Fruit fly (Drosophila melanogaster) whole organism, embryonic: Measurements from ENCODE around the gene Klp67A.

Experiments used
- Atf-2 ChIP-seq: fragments of 200-800 bp; sonication (Bioruptor generic); optimal IDR thresholded peaks from 2 replicates; lab custom pipeline; 2016; ENCODE audit warnings: missing biosample characterization, missing genetic modification characterization
- B-H2 ChIP-seq: fragments of 200-800 bp; sonication (Bioruptor generic); optimal IDR thresholded peaks from 2 replicates; lab custom pipeline; 2018; ENCODE audit warnings: missing biosample characterization, mild to moderate bottlenecking, missing genetic modification characterization
- CG10431 ChIP-seq: fragments of 200-800 bp; sonication (Bioruptor generic); optimal IDR thresholded peaks from 3 replicates; lab custom pipeline; 2018; ENCODE audit warnings: missing biosample characterization, mild to moderate bottlenecking, missing genetic modification characterization
- CG10543 ChIP-seq: fragments of 200-800 bp; sonication (Bioruptor generic); optimal IDR thresholded peaks from 3 replicates; lab custom pipeline; 2017; ENCODE audit warnings: missing biosample characterization, mild to moderate bottlenecking, missing genetic modification characterization, moderate library complexity
- CG12391 ChIP-seq: fragments of 200-800 bp; sonication (Bioruptor generic); optimal IDR thresholded peaks from 3 replicates; lab custom pipeline; 2018; ENCODE audit warnings: missing biosample characterization, mild to moderate bottlenecking, missing genetic modification characterization, moderate library complexity
- CG1529 ChIP-seq: fragments of 200-800 bp; sonication (Bioruptor generic); optimal IDR thresholded peaks from 3 replicates; lab custom pipeline; 2018; ENCODE audit warnings: missing biosample characterization, missing genetic modification characterization
- CG15601 ChIP-seq: fragments of 200-800 bp; sonication (Bioruptor generic); optimal IDR thresholded peaks from 3 replicates; lab custom pipeline; 2019; ENCODE audit warnings: missing biosample characterization, mild to moderate bottlenecking, missing genetic modification characterization, moderate library complexity
- CG17328 ChIP-seq: fragments of 200-800 bp; sonication (Bioruptor generic); IDR thresholded peaks from 2 replicates; pipeline ENCODE4 v1.3.6; 2022; ENCODE audit warnings: missing biosample characterization, missing genetic modification characterization
- CG2129 ChIP-seq: fragments of 200-800 bp; sonication (Bioruptor generic); IDR thresholded peaks from 2 replicates; pipeline ENCODE4 v1.3.6; 2022; ENCODE audit warnings: missing biosample characterization, missing genetic modification characterization; ENCODE audit not compliant: partially characterized antibody
- CG30403 ChIP-seq: fragments of 200-800 bp; sonication (Bioruptor generic); optimal IDR thresholded peaks from 3 replicates; lab custom pipeline; 2016; ENCODE audit warnings: missing biosample characterization, missing genetic modification characterization
- CG3065 ChIP-seq: fragments of 200-800 bp; sonication (Bioruptor generic); optimal IDR thresholded peaks from 2 replicates; lab custom pipeline; 2016; ENCODE audit warnings: missing biosample characterization, missing genetic modification characterization
- CG4730 ChIP-seq: fragments of 200-800 bp; sonication (Bioruptor generic); IDR thresholded peaks from 2 replicates; pipeline ENCODE4 v1.3.6; 2022; ENCODE audit warnings: missing biosample characterization, missing genetic modification characterization
- CG5245 ChIP-seq: fragments of 200-800 bp; sonication (Bioruptor generic); optimal IDR thresholded peaks from 3 replicates; lab custom pipeline; 2016; ENCODE audit warnings: missing biosample characterization, missing genetic modification characterization
- CG6272 ChIP-seq: fragments of 200-800 bp; sonication (Bioruptor generic); IDR thresholded peaks from 2 replicates; pipeline ENCODE4 v1.3.6; 2022; ENCODE audit warnings: missing biosample characterization, missing genetic modification characterization
- CG7372 ChIP-seq: fragments of 200-800 bp; sonication (Bioruptor generic); IDR thresholded peaks from 2 replicates; pipeline ENCODE4 v1.3.6; 2022; ENCODE audit warnings: missing biosample characterization, missing genetic modification characterization
- CG7786 ChIP-seq: fragments of 200-800 bp; sonication (Bioruptor generic); optimal IDR thresholded peaks from 2 replicates; lab custom pipeline; 2016; ENCODE audit warnings: missing biosample characterization, missing genetic modification characterization
- CG7839 ChIP-seq: fragments of 200-800 bp; sonication (Bioruptor generic); optimal IDR thresholded peaks from 3 replicates; lab custom pipeline; 2018; ENCODE audit warnings: missing biosample characterization, mild to moderate bottlenecking, missing genetic modification characterization, moderate library complexity
- CG7987 ChIP-seq: fragments of 200-800 bp; sonication (Bioruptor generic); optimal IDR thresholded peaks from 2 replicates; lab custom pipeline; 2018; ENCODE audit warnings: missing biosample characterization, mild to moderate bottlenecking, missing genetic modification characterization, moderate library complexity
- CG8290 ChIP-seq, 3 experiments: fragments of 200-800 bp; sonication (Bioruptor generic); optimal IDR thresholded peaks; 2 replicates each; lab custom pipeline; 2016 to 2019; ENCODE audit warnings: missing biosample characterization in 3 of 3, missing genetic modification characterization in 3 of 3, mild to moderate bottlenecking in 2 of 3, moderate library complexity in 1 of 3
- CG9817 ChIP-seq: fragments of 200-800 bp; sonication (Bioruptor generic); optimal IDR thresholded peaks from 2 replicates; lab custom pipeline; 2018; ENCODE audit warnings: missing biosample characterization, mild to moderate bottlenecking, missing genetic modification characterization, moderate library complexity
- Chrac-16 ChIP-seq: fragments of 200-800 bp; sonication (Bioruptor generic); optimal IDR thresholded peaks from 3 replicates; lab custom pipeline; 2016; ENCODE audit warnings: missing biosample characterization, missing genetic modification characterization
- Hmr ChIP-seq: fragments of 200-800 bp; sonication (Bioruptor generic); optimal IDR thresholded peaks from 3 replicates; lab custom pipeline; 2017; ENCODE audit warnings: mild to moderate bottlenecking, missing biosample characterization, missing genetic modification reagents, missing genetic modification characterization
- Jarid2 ChIP-seq: fragments of 200-800 bp; sonication (Bioruptor generic); optimal IDR thresholded peaks from 3 replicates; lab custom pipeline; 2017; ENCODE audit warnings: mild to moderate bottlenecking, missing biosample characterization, missing genetic modification reagents, missing genetic modification characterization
- Lim3 ChIP-seq: fragments of 200-800 bp; sonication (Bioruptor generic); IDR thresholded peaks from 2 replicates; pipeline ENCODE4 v1.3.6; 2022; ENCODE audit warnings: missing biosample characterization, missing genetic modification characterization
- Myb ChIP-seq: fragments of 200-800 bp; sonication (Bioruptor generic); optimal IDR thresholded peaks from 2 replicates; lab custom pipeline; 2016; ENCODE audit warnings: missing biosample characterization, missing genetic modification characterization
- NFAT ChIP-seq: fragments of 200-800 bp; sonication (Bioruptor generic); IDR thresholded peaks from 2 replicates; pipeline ENCODE4 v1.3.6; 2022; ENCODE audit warnings: missing biosample characterization, missing genetic modification characterization
- NfI ChIP-seq: fragments of 200-800 bp; sonication (Bioruptor generic); optimal IDR thresholded peaks from 3 replicates; lab custom pipeline; 2018; ENCODE audit warnings: missing biosample characterization, mild to moderate bottlenecking, missing genetic modification characterization, moderate library complexity
- chinmo ChIP-seq: fragments of 200-800 bp; sonication (Bioruptor generic); IDR thresholded peaks from 4 replicates; pipeline ENCODE4 v1.3.6; 2022; ENCODE audit warnings: missing biosample characterization, missing genetic modification characterization; ENCODE audit not compliant: partially characterized antibody
- da ChIP-seq: fragments of 200-800 bp; sonication (Bioruptor generic); optimal IDR thresholded peaks from 2 replicates; lab custom pipeline; 2016; ENCODE audit warnings: missing biosample characterization, missing genetic modification characterization
- eve ChIP-seq, 2 experiments: fragments of >200 bp; optimal IDR thresholded peaks; 2 replicates each; lab custom pipeline; 2017; ENCODE audit warnings: missing biosample characterization in 2 of 2, missing genetic modification characterization in 2 of 2
- ewg ChIP-seq: fragments of 200-800 bp; sonication (Bioruptor generic); optimal IDR thresholded peaks from 3 replicates; lab custom pipeline; 2017; ENCODE audit warnings: mild to moderate bottlenecking, missing biosample characterization, missing genetic modification reagents, missing genetic modification characterization
- fd3F ChIP-seq: fragments of 200-800 bp; sonication (Bioruptor generic); optimal IDR thresholded peaks from 2 replicates; lab custom pipeline; 2018; ENCODE audit warnings: missing biosample characterization, mild to moderate bottlenecking, missing genetic modification characterization, moderate library complexity
- hkb ChIP-seq, 2 experiments: fragments of 200-800 bp in 1 of 2; fragments of >200 bp in 1 of 2; sonication (Bioruptor generic) in 1 of 2; IDR thresholded peaks in 1 of 2; optimal IDR thresholded peaks in 1 of 2; 2 replicates each; pipeline versions ENCODE4 v1.3.6 to Lab custom; 2017 to 2022; ENCODE audit warnings: missing biosample characterization in 1 of 2, missing genetic modification characterization in 1 of 2
- ind ChIP-seq: fragments of 200-800 bp; sonication (Bioruptor generic); optimal IDR thresholded peaks from 3 replicates; lab custom pipeline; 2016; ENCODE audit warnings: missing biosample characterization, missing genetic modification characterization
- kah ChIP-seq: fragments of 200-800 bp; sonication (Bioruptor generic); optimal IDR thresholded peaks from 2 replicates; lab custom pipeline; 2018; ENCODE audit warnings: missing biosample characterization, mild to moderate bottlenecking, missing genetic modification characterization
- kay ChIP-seq: fragments of 200-800 bp; sonication (Bioruptor generic); optimal IDR thresholded peaks from 2 replicates; lab custom pipeline; 2016; ENCODE audit warnings: missing biosample characterization, missing genetic modification characterization
- lab ChIP-seq: fragments of 200-800 bp; sonication (Bioruptor generic); optimal IDR thresholded peaks from 3 replicates; lab custom pipeline; 2017; ENCODE audit warnings: missing biosample characterization, missing genetic modification characterization, mild to moderate bottlenecking, moderate library complexity, missing genetic modification reagents
- nom ChIP-seq: fragments of 200-800 bp; sonication (Bioruptor generic); optimal IDR thresholded peaks from 2 replicates; lab custom pipeline; 2017; ENCODE audit warnings: missing biosample characterization, missing genetic modification characterization, mild to moderate bottlenecking, moderate library complexity, missing genetic modification reagents
- onecut ChIP-seq: fragments of 200-800 bp; sonication (Bioruptor generic); IDR thresholded peaks from 2 replicates; pipeline ENCODE4 v1.3.6; 2022; ENCODE audit warnings: missing biosample characterization, missing genetic modification characterization
- pan ChIP-seq, 4 experiments: fragments of >200 bp in 3 of 4; fragments of 200-800 bp in 1 of 4; sonication (Bioruptor generic) in 1 of 4; optimal IDR thresholded peaks in 3 of 4; IDR thresholded peaks in 1 of 4; 2 replicates each; pipeline versions ENCODE4 v1.3.6 to Lab custom; 2017 to 2022; ENCODE audit warnings: missing biosample characterization in 2 of 4, missing genetic modification characterization in 2 of 4, mixed read lengths in 1 of 4
- ranshi ChIP-seq: fragments of 200-800 bp; sonication (Bioruptor generic); IDR thresholded peaks from 2 replicates; pipeline ENCODE4 v1.3.6; 2022; ENCODE audit warnings: missing biosample characterization, missing genetic modification characterization
- slbo ChIP-seq: fragments of 200-800 bp; sonication (Bioruptor generic); IDR thresholded peaks from 2 replicates; pipeline ENCODE4 v1.3.6; 2022; ENCODE audit warnings: missing biosample characterization, missing genetic modification characterization
- sob ChIP-seq: fragments of 200-800 bp; sonication (Bioruptor generic); IDR thresholded peaks from 2 replicates; pipeline ENCODE4 v1.3.6; 2022; ENCODE audit warnings: missing biosample characterization, missing genetic modification characterization
- sug ChIP-seq: fragments of 200-800 bp; optimal IDR thresholded peaks from 2 replicates; lab custom pipeline; 2019; ENCODE audit warnings: missing biosample characterization, mild to moderate bottlenecking, missing genetic modification characterization, moderate library complexity
- tgo ChIP-seq: fragments of 200-800 bp; sonication (Bioruptor generic); IDR thresholded peaks from 3 replicates; pipeline ENCODE4 v1.3.6; 2022; ENCODE audit warnings: missing biosample characterization, missing genetic modification characterization
- tin ChIP-seq: fragments of 200-800 bp; sonication (Bioruptor generic); optimal IDR thresholded peaks from 3 replicates; lab custom pipeline; 2016; ENCODE audit warnings: missing biosample characterization, missing genetic modification characterization
- ttk ChIP-seq: fragments of 200-800 bp; sonication (Bioruptor generic); IDR thresholded peaks from 2 replicates; pipeline ENCODE4 v2.1.2; 2022; ENCODE audit warnings: missing biosample characterization, missing genetic modification characterization

Gene Klp67A

DNA sequence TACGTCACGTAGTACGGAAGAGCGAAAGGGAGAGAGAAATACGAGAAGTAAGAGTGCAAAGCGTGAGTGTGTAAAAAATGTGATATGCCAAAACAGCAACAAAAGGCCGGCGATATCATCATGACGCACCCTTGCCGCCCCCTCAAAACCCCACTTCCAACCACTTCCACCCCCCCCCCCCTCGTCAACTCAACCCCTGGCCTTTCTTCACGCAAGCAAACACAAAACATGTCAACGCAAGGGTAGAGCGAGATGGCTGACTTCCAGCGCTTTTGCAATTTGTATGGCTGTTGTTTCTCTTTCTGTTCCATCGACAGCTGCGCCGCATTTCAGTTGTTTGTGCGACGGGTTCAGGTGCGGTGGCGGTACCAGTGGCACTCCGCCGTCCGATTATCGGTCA lies 31.1 kb downstream of the Klp67A start (continued):
- TF ChIP-seq CG15601: no peak
- TF ChIP-seq CG10431 (GFP tag; lab: Kevin White, UChicago): no peak
- TF ChIP-seq eve (GFP tag; optimal IDR thresholded peaks at IDR 0.05; lab: Kevin White, UChicago): no peak
- TF ChIP-seq CG7372 (GFP tag; lab: Robert Waterston, UW): peak; percentile 52; the same call in 1 of the 2 replicates
- TF ChIP-seq CG6272 (GFP tag; lab: Robert Waterston, UW): no peak
- peak; percentile 69 for TF ChIP-seq kay (GFP tag; lab: Kevin White, UChicago)
- peak; percentile 65 for TF ChIP-seq sug (tag; lab: Kevin White, UChicago)
- no peak for TF ChIP-seq CG12391
- peak; percentile 3 for TF ChIP-seq Jarid2
- no peak for TF ChIP-seq da (GFP tag; lab: Kevin White, UChicago)
- no peak for TF ChIP-seq Atf-2 (GFP tag; lab: Kevin White, UChicago)
- TF ChIP-seq chinmo: peak; percentile 88
- TF ChIP-seq nom (GFP tag; lab: Kevin White, UChicago): peak; percentile 63

DNA sequence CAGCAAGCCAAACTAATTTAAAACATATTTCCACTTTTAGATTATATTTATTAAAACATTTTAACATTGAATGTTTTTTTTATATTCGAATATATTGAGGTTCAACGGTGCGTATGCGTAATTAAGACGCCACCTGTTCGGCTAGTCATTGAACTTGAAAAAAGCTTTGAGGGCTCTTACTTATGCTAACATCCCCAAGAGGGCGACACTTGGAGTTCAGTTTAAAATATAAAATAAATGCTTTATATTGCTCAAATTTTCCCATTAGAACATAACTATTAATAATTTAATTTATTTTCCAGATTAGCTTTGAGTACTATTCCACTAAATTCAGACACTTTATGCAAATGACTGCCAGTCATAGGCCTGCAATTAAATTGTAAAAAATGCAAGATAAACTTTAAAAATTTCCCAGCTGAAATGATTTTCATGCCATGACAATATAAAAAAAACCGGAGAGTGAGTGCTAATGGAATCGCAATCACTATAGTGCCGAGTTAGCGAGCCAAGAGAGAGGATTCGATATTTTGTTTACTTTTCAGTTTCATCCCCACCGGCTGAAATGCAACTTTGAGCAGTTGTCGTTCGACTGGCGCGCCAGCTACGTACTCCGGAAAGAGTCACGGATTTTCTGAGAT lies 33.0 kb downstream of the Klp67A start, which contains the start of gene PGRP-LA:
Gene PGRP-LA (plus strand): TSS at position 588 of the 638 bp plus-strand sequence.
- peak; percentile 40; the same call in 1 of the 3 replicates for TF ChIP-seq tgo (GFP tag; lab: Robert Waterston, UW)
- TF ChIP-seq CG8290 (GFP tag; optimal IDR thresholded peaks at IDR 0.05; lab: Kevin White, UChicago): no peak
- TF ChIP-seq CG8290 (tag; optimal IDR thresholded peaks at IDR 0.05; lab: Kevin White, UChicago): peak in 1 of 2 experiments; percentile 40
- TF ChIP-seq tin: peak; percentile 2
- peak; percentile 22 for TF ChIP-seq CG9817 (tag; lab: Kevin White, UChicago)
- TF ChIP-seq Chrac-16 (GFP tag; lab: Kevin White, UChicago): peak; percentile 1
- peak; percentile 54 for TF ChIP-seq Myb
- TF ChIP-seq slbo (GFP tag; lab: Robert Waterston, UW): peak; percentile 57
- peak; percentile 31 for TF ChIP-seq B-H2 (GFP tag; lab: Kevin White, UChicago)
- peak; percentile 25 for TF ChIP-seq fd3F (GFP tag; lab: Kevin White, UChicago)
- TF ChIP-seq CG7987 (GFP tag; lab: Kevin White, UChicago): no peak
- peak; percentile 46 for TF ChIP-seq NfI (GFP tag; lab: Kevin White, UChicago)
- TF ChIP-seq CG10543 (GFP tag; lab: Kevin White, UChicago): peak; percentile 18
- peak; percentile 15; the same call in 1 of the 2 replicates for TF ChIP-seq ranshi (GFP tag; lab: Robert Waterston, UW)
- no peak for TF ChIP-seq CG2129 (GFP tag; lab: Robert Waterston, UW)
- TF ChIP-seq Lim3 (GFP tag; lab: Robert Waterston, UW): no peak
- TF ChIP-seq hkb (optimal IDR thresholded peaks at IDR 0.05; lab: Kevin White, UChicago): no peak
- no peak for TF ChIP-seq hkb (GFP tag; IDR thresholded peaks at IDR 0.05; lab: Robert Waterston, UW)
- peak; percentile 12 for TF ChIP-seq CG30403 (GFP tag; lab: Kevin White, UChicago)
- TF ChIP-seq CG3065: no peak
- TF ChIP-seq CG5245 (GFP tag; lab: Kevin White, UChicago): peak; percentile 25
- peak; percentile 40 for TF ChIP-seq CG1529 (GFP tag; lab: Kevin White, UChicago)
- TF ChIP-seq CG4730 (GFP tag; lab: Robert Waterston, UW): no peak
- TF ChIP-seq ttk (GFP tag; lab: Robert Waterston, UW): no peak
- TF ChIP-seq ind (GFP tag; lab: Kevin White, UChicago): peak; percentile 17
- TF ChIP-seq pan (optimal IDR thresholded peaks at IDR 0.05; lab: Kevin White, UChicago): no peak
- TF ChIP-seq pan (GFP tag; optimal IDR thresholded peaks at IDR 0.05 in 1 of 2, IDR thresholded peaks at IDR 0.05 in 1 of 2): peak in 1 of 2 experiments; percentile 52
- no peak; the same call in 1 of the 2 replicates for TF ChIP-seq CG17328
- peak; percentile 46 for TF ChIP-seq lab (GFP tag; lab: Kevin White, UChicago)
- TF ChIP-seq Hmr: peak; percentile 27
- peak; percentile 52 for TF ChIP-seq onecut
- peak; percentile 64; the same call in 1 of the 2 replicates for TF ChIP-seq sob (GFP tag; lab: Robert Waterston, UW)
- peak; percentile 64; the same call in 1 of the 2 replicates for TF ChIP-seq NFAT (GFP tag; lab: Robert Waterston, UW)
- TF ChIP-seq kah: no peak
- TF ChIP-seq CG7786 (GFP tag; lab: Kevin White, UChicago): no peak
- TF ChIP-seq CG7839 (tag; lab: Kevin White, UChicago): peak; percentile 52
- peak; percentile 11 for TF ChIP-seq ewg
